Fruit fly (Drosophila melanogaster) whole organism, embryonic: ENCODE results near the gene CG14515.

Source experiments
- Atf-2 ChIP-seq: fragments of 200-800 bp; sonication (Bioruptor generic); optimal IDR thresholded peaks from 2 replicates; lab custom pipeline; 2016; ENCODE audit warnings: missing biosample characterization, missing genetic modification characterization
- B-H1 ChIP-seq: fragments of 200-800 bp; sonication (Bioruptor generic); IDR thresholded peaks from 3 replicates; pipeline ENCODE4 v1.3.6; 2022; ENCODE audit warnings: missing biosample characterization, missing genetic modification characterization
- CG1024 ChIP-seq: fragments of 200-800 bp; sonication (Bioruptor generic); IDR thresholded peaks from 2 replicates; pipeline ENCODE4 v1.3.6; 2022; ENCODE audit warnings: missing biosample characterization, missing genetic modification characterization
- CG11696 ChIP-seq: fragments of 200-800 bp; sonication (Bioruptor generic); IDR thresholded peaks from 2 replicates; pipeline ENCODE4 v1.3.6; 2022; ENCODE audit warnings: missing biosample characterization, missing genetic modification characterization
- CG14441 ChIP-seq: fragments of 200-800 bp; sonication (Bioruptor generic); IDR thresholded peaks from 2 replicates; pipeline ENCODE4 v1.3.6; 2022; ENCODE audit warnings: missing biosample characterization, missing genetic modification characterization
- CG14965 ChIP-seq: fragments of 200-800 bp; sonication (Bioruptor generic); optimal IDR thresholded peaks from 2 replicates; lab custom pipeline; 2016; ENCODE audit warnings: missing biosample characterization, missing genetic modification characterization, borderline replicate concordance
- CG17385 ChIP-seq: fragments of 200-800 bp; sonication (Bioruptor generic); optimal IDR thresholded peaks from 3 replicates; lab custom pipeline; 2018; ENCODE audit warnings: missing biosample characterization, mild to moderate bottlenecking, missing genetic modification characterization
- CG17612 ChIP-seq: fragments of 200-800 bp; sonication (Bioruptor generic); IDR thresholded peaks from 2 replicates; pipeline ENCODE4 v1.3.6; 2022; ENCODE audit warnings: missing biosample characterization, missing genetic modification characterization
- CG17912 ChIP-seq: fragments of 200-800 bp; sonication (Bioruptor generic); optimal IDR thresholded peaks from 2 replicates; lab custom pipeline; 2018; ENCODE audit warnings: missing biosample characterization, mild to moderate bottlenecking, missing genetic modification characterization
- CG18011 ChIP-seq: fragments of 200-800 bp; sonication (Bioruptor generic); optimal IDR thresholded peaks from 2 replicates; lab custom pipeline; 2017; ENCODE audit warnings: missing biosample characterization, missing genetic modification characterization, mild to moderate bottlenecking, moderate library complexity, missing genotype
- CG18262 ChIP-seq: fragments of 200-800 bp; optimal IDR thresholded peaks from 3 replicates; lab custom pipeline; 2019; ENCODE audit warnings: missing biosample characterization, mild to moderate bottlenecking, missing genetic modification characterization, moderate library complexity
- CG3163 ChIP-seq: fragments of 200-800 bp; sonication (Bioruptor generic); optimal IDR thresholded peaks from 3 replicates; lab custom pipeline; 2016; ENCODE audit warnings: missing biosample characterization, missing genetic modification characterization
- CG4328 ChIP-seq: fragments of 200-800 bp; sonication (Bioruptor generic); optimal IDR thresholded peaks from 3 replicates; lab custom pipeline; 2017; ENCODE audit warnings: missing biosample characterization, missing genetic modification reagents, missing genetic modification characterization
- CG4424 ChIP-seq: fragments of 200-800 bp; sonication (Bioruptor generic); optimal IDR thresholded peaks from 3 replicates; lab custom pipeline; 2016; ENCODE audit warnings: missing biosample characterization, missing genetic modification characterization
- CG6765 ChIP-seq: fragments of 200-800 bp; sonication (Bioruptor generic); optimal IDR thresholded peaks from 3 replicates; lab custom pipeline; 2017; ENCODE audit warnings: missing biosample characterization, mild to moderate bottlenecking, missing genetic modification characterization
- CG7372 ChIP-seq: fragments of 200-800 bp; sonication (Bioruptor generic); IDR thresholded peaks from 2 replicates; pipeline ENCODE4 v1.3.6; 2022; ENCODE audit warnings: missing biosample characterization, missing genetic modification characterization
- CG7839 ChIP-seq: fragments of 200-800 bp; sonication (Bioruptor generic); optimal IDR thresholded peaks from 3 replicates; lab custom pipeline; 2018; ENCODE audit warnings: missing biosample characterization, mild to moderate bottlenecking, missing genetic modification characterization, moderate library complexity
- CG8281 ChIP-seq: fragments of 200-800 bp; sonication (Bioruptor generic); optimal IDR thresholded peaks from 2 replicates; lab custom pipeline; 2018; ENCODE audit warnings: missing biosample characterization, mild to moderate bottlenecking, missing genetic modification characterization, moderate library complexity
- Chrac-16 ChIP-seq: fragments of 200-800 bp; sonication (Bioruptor generic); optimal IDR thresholded peaks from 3 replicates; lab custom pipeline; 2016; ENCODE audit warnings: missing biosample characterization, missing genetic modification characterization
- Dbx ChIP-seq: fragments of 200-800 bp; sonication (Bioruptor generic); IDR thresholded peaks from 3 replicates; pipeline ENCODE4 v1.3.6; 2022; ENCODE audit warnings: missing biosample characterization, missing genetic modification characterization
- Ets65A ChIP-seq: fragments of 200-800 bp; sonication (Bioruptor generic); peaks from one replicate; lab custom pipeline; 2016; ENCODE audit warnings: missing biosample characterization, missing genetic modification characterization
- Hmx ChIP-seq: fragments of 200-800 bp; sonication (Bioruptor generic); optimal IDR thresholded peaks from 2 replicates; lab custom pipeline; 2016; ENCODE audit warnings: missing biosample characterization, missing genetic modification characterization
- Hr39 ChIP-seq: fragments of >200 bp; optimal IDR thresholded peaks from 2 replicates; lab custom pipeline; 2017
- Lpt ChIP-seq: fragments of >200 bp; optimal IDR thresholded peaks from 2 replicates; lab custom pipeline; 2018; ENCODE audit warnings: missing biosample characterization, missing genetic modification characterization
- MESR4 ChIP-seq: fragments of 200-800 bp; sonication (Bioruptor generic); optimal IDR thresholded peaks from 2 replicates; lab custom pipeline; 2018; ENCODE audit warnings: missing biosample characterization, mild to moderate bottlenecking, missing genetic modification characterization, moderate library complexity
- bbx ChIP-seq: fragments of 200-800 bp; sonication (Bioruptor generic); IDR thresholded peaks from 2 replicates; pipeline ENCODE4 v1.3.6; 2022; ENCODE audit warnings: missing biosample characterization, missing genetic modification characterization; ENCODE audit not compliant: partially characterized antibody
- bcd ChIP-seq: fragments of 200-800 bp; sonication (Bioruptor generic); optimal IDR thresholded peaks from 2 replicates; lab custom pipeline; 2017; ENCODE audit warnings: missing biosample characterization, mild to moderate bottlenecking, missing genetic modification characterization
- br ChIP-seq: fragments of >200 bp; optimal IDR thresholded peaks from 2 replicates; lab custom pipeline; 2017
- chm ChIP-seq: fragments of 200-800 bp; sonication (Bioruptor generic); IDR thresholded peaks from 2 replicates; pipeline ENCODE4 v1.3.6; 2022; ENCODE audit warnings: missing biosample characterization, missing genetic modification characterization
- chn ChIP-seq: fragments of 200-800 bp; sonication (Bioruptor generic); optimal IDR thresholded peaks from 2 replicates; lab custom pipeline; 2016; ENCODE audit warnings: missing biosample characterization, missing genetic modification characterization
- crol ChIP-seq: fragments of 200-800 bp; sonication (Bioruptor generic); IDR thresholded peaks from 2 replicates; pipeline ENCODE4 v1.3.6; 2022; ENCODE audit warnings: missing biosample characterization, missing genetic modification characterization
- cwo ChIP-seq: fragments of 200-800 bp; sonication (Bioruptor generic); optimal IDR thresholded peaks from 3 replicates; lab custom pipeline; 2017; ENCODE audit warnings: missing biosample characterization, missing genetic modification characterization, mild to moderate bottlenecking, moderate library complexity, missing genetic modification reagents
- da ChIP-seq: fragments of 200-800 bp; sonication (Bioruptor generic); optimal IDR thresholded peaks from 2 replicates; lab custom pipeline; 2016; ENCODE audit warnings: missing biosample characterization, missing genetic modification characterization
- dmrt99B ChIP-seq: fragments of 200-800 bp; sonication (Bioruptor generic); optimal IDR thresholded peaks from 2 replicates; lab custom pipeline; 2018; ENCODE audit warnings: missing biosample characterization, mild to moderate bottlenecking, missing genetic modification characterization, moderate library complexity
- dpn ChIP-seq, 2 experiments: fragments of 200-800 bp; sonication (Bioruptor generic); optimal IDR thresholded peaks; 3 replicates each; lab custom pipeline; 2016; ENCODE audit warnings: missing biosample characterization in 2 of 2, missing genetic modification characterization in 2 of 2
- ems ChIP-seq: fragments of 200-800 bp; sonication (Bioruptor generic); optimal IDR thresholded peaks from 3 replicates; lab custom pipeline; 2016; ENCODE audit warnings: missing biosample characterization, missing genetic modification characterization
- ewg ChIP-seq: fragments of 200-800 bp; sonication (Bioruptor generic); optimal IDR thresholded peaks from 3 replicates; lab custom pipeline; 2017; ENCODE audit warnings: mild to moderate bottlenecking, missing biosample characterization, missing genetic modification reagents, missing genetic modification characterization
- fd102C ChIP-seq: fragments of 200-800 bp; sonication (Bioruptor generic); optimal IDR thresholded peaks from 2 replicates; lab custom pipeline; 2018; ENCODE audit warnings: missing biosample characterization, mild to moderate bottlenecking, missing genetic modification characterization, moderate library complexity
- grau ChIP-seq: fragments of 200-800 bp; optimal IDR thresholded peaks from 3 replicates; lab custom pipeline; 2019; ENCODE audit warnings: missing biosample characterization, mild to moderate bottlenecking, missing genetic modification characterization, moderate library complexity
- klu ChIP-seq: fragments of 200-800 bp; sonication (Bioruptor generic); IDR thresholded peaks from 2 replicates; pipeline ENCODE4 v1.3.6; 2022; ENCODE audit warnings: missing biosample characterization, missing genetic modification characterization
- kni ChIP-seq: fragments of 200-800 bp; sonication (Bioruptor generic); optimal IDR thresholded peaks from 3 replicates; lab custom pipeline; 2017; ENCODE audit warnings: mild to moderate bottlenecking, missing biosample characterization, missing genetic modification reagents, missing genetic modification characterization
- nau ChIP-seq: fragments of 200-800 bp; sonication (Bioruptor generic); optimal IDR thresholded peaks from 3 replicates; lab custom pipeline; 2017; ENCODE audit warnings: missing biosample characterization, mild to moderate bottlenecking, missing genetic modification characterization, missing genetic modification reagents
- run ChIP-seq: fragments of 200-800 bp; sonication (Bioruptor generic); optimal IDR thresholded peaks from 3 replicates; lab custom pipeline; 2018; ENCODE audit warnings: missing biosample characterization, mild to moderate bottlenecking, missing genetic modification characterization
- sc ChIP-seq, 3 experiments: fragments of >200 bp in 2 of 3; fragments of 200-800 bp in 1 of 3; sonication (Bioruptor generic) in 1 of 3; optimal IDR thresholded peaks; 2 replicates in 2 of 3; 3 replicates in 1 of 3; lab custom pipeline; 2017; ENCODE audit warnings: mild to moderate bottlenecking in 1 of 3, missing biosample characterization in 1 of 3, missing genetic modification characterization in 1 of 3, missing genetic modification reagents in 1 of 3
- sr ChIP-seq: fragments of 200-800 bp; sonication (Bioruptor generic); IDR thresholded peaks from 3 replicates; pipeline ENCODE4 v1.3.6; 2022; ENCODE audit warnings: missing biosample characterization, missing genetic modification characterization
- tio ChIP-seq: fragments of 200-800 bp; sonication (Bioruptor generic); optimal IDR thresholded peaks from 2 replicates; lab custom pipeline; 2017; ENCODE audit warnings: missing biosample characterization, missing genetic modification characterization, inconsistent platforms
- unc-4 ChIP-seq: fragments of 200-800 bp; sonication (Bioruptor generic); IDR thresholded peaks from 2 replicates; pipeline ENCODE4 v1.3.6; 2022; ENCODE audit warnings: missing biosample characterization, missing genetic modification characterization; ENCODE audit not compliant: partially characterized antibody
- unpg ChIP-seq: fragments of 200-800 bp; sonication (Bioruptor generic); optimal IDR thresholded peaks from 3 replicates; lab custom pipeline; 2018; ENCODE audit warnings: missing biosample characterization, mild to moderate bottlenecking, missing genetic modification characterization, moderate library complexity

The CG14515 gene

DNA sequence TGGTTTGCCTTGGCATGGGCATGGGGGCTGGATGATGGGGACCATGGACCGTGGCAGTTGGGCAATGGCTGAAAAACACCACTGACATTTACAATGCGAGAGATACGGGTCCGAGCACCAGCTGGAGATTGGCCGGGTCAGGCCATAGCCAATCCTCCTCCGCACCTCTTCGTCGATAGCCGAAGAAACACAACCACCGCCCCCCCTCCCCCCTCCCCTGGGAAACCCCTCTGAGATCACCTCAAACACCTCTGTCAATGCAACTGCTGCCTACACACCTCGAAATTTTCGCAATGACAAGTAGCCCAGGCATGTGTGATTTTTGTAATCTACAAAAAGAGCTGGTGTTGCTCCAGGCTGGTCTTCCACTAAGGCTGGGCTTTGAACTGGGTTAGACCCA lies 15.2 kb downstream of the CG14515 start:
- TF ChIP-seq fd102C (GFP tag; lab: Kevin White, UChicago): no peak
- TF ChIP-seq Hr39 (lab: Kevin White, UChicago): peak; percentile 87
- peak; percentile 31; the same call in 1 of the 2 replicates for TF ChIP-seq crol (GFP tag; lab: Robert Waterston, UW)
- no peak for TF ChIP-seq unpg (GFP tag; lab: Kevin White, UChicago)
- 0 out of 3 replicates have a peak, but pooled peaks have one; percentile 20 for TF ChIP-seq sr (GFP tag; lab: Robert Waterston, UW)
- TF ChIP-seq CG17612: no peak
- no peak for TF ChIP-seq CG4328 (GFP tag; lab: Kevin White, UChicago)
- TF ChIP-seq CG17912 (GFP tag; lab: Kevin White, UChicago): no peak

DNA sequence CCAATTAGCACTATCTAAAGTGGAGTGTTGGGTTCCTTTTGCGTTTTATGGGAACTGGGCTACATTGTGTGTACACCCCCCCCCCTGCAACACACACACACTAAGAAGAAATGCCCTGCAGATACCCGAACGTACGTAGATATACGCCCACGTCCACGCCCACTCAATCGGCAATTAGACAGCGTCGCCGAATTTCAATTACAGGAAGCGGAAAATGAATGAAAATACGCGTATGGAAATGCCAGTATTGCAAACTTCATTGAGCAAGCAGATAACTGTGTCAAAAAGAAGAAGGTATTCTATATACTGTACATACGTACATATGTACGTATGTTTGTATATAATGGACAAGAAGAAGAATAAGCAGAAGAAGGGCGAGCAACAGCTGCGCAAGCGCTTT lies 16.1 kb downstream of the CG14515 start:
- TF ChIP-seq CG17385 (GFP tag; lab: Kevin White, UChicago): peak; percentile 31
- peak; percentile 85 for TF ChIP-seq Ets65A (GFP tag; lab: Kevin White, UChicago)
- no peak for TF ChIP-seq dmrt99B (tag; lab: Kevin White, UChicago)
- TF ChIP-seq chm (GFP tag; lab: Robert Waterston, UW): 0 out of 2 replicates have a peak, but pooled peaks have one; percentile 22
- peak; percentile 6 for TF ChIP-seq ewg (GFP tag; lab: Kevin White, UChicago)
- no peak for TF ChIP-seq CG4424 (GFP tag; lab: Kevin White, UChicago)
- TF ChIP-seq, all 482 proteins: peak for 4

DNA sequence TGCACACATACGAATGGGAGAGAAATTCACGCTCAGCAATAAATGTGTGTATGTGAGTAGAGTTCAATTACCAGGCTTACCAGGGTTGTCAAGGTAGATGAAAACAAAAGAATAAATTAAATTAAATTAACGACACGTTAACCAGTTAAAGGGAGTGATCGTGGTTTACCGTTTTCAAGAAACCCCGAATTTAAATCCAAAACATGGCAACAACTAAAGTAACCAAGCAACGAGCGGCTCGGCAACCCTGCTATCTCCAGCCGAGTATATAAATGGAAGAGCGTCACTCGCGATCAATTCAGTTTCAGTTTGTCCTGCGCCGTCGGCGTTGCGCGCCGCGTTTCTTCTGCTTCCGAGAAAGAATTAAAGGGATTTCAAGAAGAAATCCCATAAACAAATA lies 16.9 kb downstream of the CG14515 start:
- peak; percentile 99 for TF ChIP-seq CG18262 (tag; lab: Kevin White, UChicago)
- TF ChIP-seq CG1024 (GFP tag; lab: Robert Waterston, UW): peak; percentile 98
- peak; percentile 99 for TF ChIP-seq bcd (GFP tag; lab: Kevin White, UChicago)
- TF ChIP-seq run: peak; percentile 98
- peak; percentile 99 for TF ChIP-seq B-H1 (GFP tag; lab: Robert Waterston, UW)
- peak; percentile 98 for TF ChIP-seq grau (tag; lab: Kevin White, UChicago)
- peak; percentile 99 for TF ChIP-seq dpn (GFP tag; optimal IDR thresholded peaks at IDR 0.05; lab: Kevin White, UChicago)
- peak; percentile 98 for TF ChIP-seq da (GFP tag; lab: Kevin White, UChicago)
- peak; percentile 92 for TF ChIP-seq MESR4 (GFP tag; lab: Kevin White, UChicago)
- peak; percentile 99 for TF ChIP-seq CG7372 (GFP tag; lab: Robert Waterston, UW)
- TF ChIP-seq Dbx (GFP tag; lab: Robert Waterston, UW): peak; percentile 99
- TF ChIP-seq CG14441 (GFP tag; lab: Robert Waterston, UW): peak; percentile 99
- TF ChIP-seq CG14965 (GFP tag; lab: Kevin White, UChicago): peak; percentile 90
- peak; percentile 99 for TF ChIP-seq chn (GFP tag; lab: Kevin White, UChicago)
- TF ChIP-seq nau: peak; percentile 99
- peak; percentile 100 for TF ChIP-seq CG7839
- TF ChIP-seq CG6765 (GFP tag; lab: Kevin White, UChicago): peak; percentile 99
- TF ChIP-seq CG3163: peak; percentile 93
- TF ChIP-seq Lpt (GFP tag; lab: Kevin White, UChicago): no peak
- TF ChIP-seq Chrac-16 (GFP tag; lab: Kevin White, UChicago): peak; percentile 99
- peak; percentile 98 for TF ChIP-seq CG11696 (GFP tag; lab: Robert Waterston, UW)
- TF ChIP-seq Hmx: peak; percentile 96
- no peak for TF ChIP-seq br (lab: Kevin White, UChicago)
- TF ChIP-seq cwo: peak; percentile 98
- TF ChIP-seq klu: peak; percentile 95
- no peak for TF ChIP-seq sc (optimal IDR thresholded peaks at IDR 0.05; lab: Kevin White, UChicago)
- TF ChIP-seq sc (GFP tag; optimal IDR thresholded peaks at IDR 0.05; lab: Kevin White, UChicago): peak; percentile 99
- TF ChIP-seq CG18011 (GFP tag; lab: Kevin White, UChicago): peak; percentile 93
- TF ChIP-seq bbx (GFP tag; lab: Robert Waterston, UW): peak; percentile 45
- TF ChIP-seq tio (GFP tag; lab: Kevin White, UChicago): peak; percentile 99
- peak; percentile 99 for TF ChIP-seq Atf-2
- TF ChIP-seq unc-4 (GFP tag; lab: Robert Waterston, UW): no peak
- peak; percentile 99 for TF ChIP-seq ems (GFP tag; lab: Kevin White, UChicago)
- TF ChIP-seq CG8281 (tag; lab: Kevin White, UChicago): peak; percentile 94
- peak; percentile 98 for TF ChIP-seq kni (GFP tag; lab: Kevin White, UChicago)
